Fruit fly (Drosophila melanogaster) Kc167 (cell line): ENCODE data around the gene CG43290.

Experiments used
- Myc ChIP-seq: fragments of >200 bp; optimal IDR thresholded peaks from 2 replicates; lab custom pipeline; 2017; ENCODE audit warnings: missing external identifiers
- Sin3A ChIP-seq: fragments of >200 bp; optimal IDR thresholded peaks from 2 replicates; lab custom pipeline; 2018; ENCODE audit warnings: missing external identifiers
- h ChIP-seq: fragments of >200 bp; optimal IDR thresholded peaks from 3 replicates; lab custom pipeline; 2018; ENCODE audit warnings: missing external identifiers
- psq ChIP-seq: fragments of >200 bp; optimal IDR thresholded peaks from 2 replicates; lab custom pipeline; 2017; ENCODE audit warnings: missing external identifiers
- ttk ChIP-seq: sonication (Bioruptor generic); optimal IDR thresholded peaks from 2 replicates; lab custom pipeline; 2017; ENCODE audit warnings: missing external identifiers

DNA sequence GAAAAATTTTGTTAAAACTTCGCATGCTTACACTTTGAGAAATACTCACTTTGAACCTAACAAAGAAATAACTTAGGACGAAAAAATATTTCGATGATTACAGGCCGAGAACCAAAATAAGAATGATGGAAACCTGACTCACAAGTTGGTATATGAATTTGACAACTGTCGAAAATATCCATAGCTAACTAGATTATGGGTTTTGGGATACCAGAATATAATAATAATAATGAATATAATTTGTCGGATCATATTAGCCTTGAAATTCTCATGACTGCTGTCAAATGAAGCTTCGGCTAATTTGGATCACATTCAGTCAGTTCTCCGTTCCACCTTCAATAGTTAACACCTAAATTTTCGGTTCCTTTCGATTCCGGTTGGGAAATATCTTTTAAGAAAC lies 16.2 kb upstream of the CG43290 start, which contains the start of the genes Mst84Db and Mst84Da:
- TF ChIP-seq h (lab: Kevin White, UChicago) (no peak), Sin3A (lab: Kevin White, UChicago) (no peak), psq (lab: Kevin White, UChicago) (no peak), Myc (lab: Kevin White, UChicago) (no peak), ttk (no peak)
